Fruit fly (Drosophila melanogaster) whole organism, prepupa: ENCODE measurements around the gene Scm.

Experiments used
- CG16779 ChIP-seq: fragments of 200-800 bp; sonication (Bioruptor generic); optimal IDR thresholded peaks from 3 replicates; lab custom pipeline; 2017; ENCODE audit warnings: missing biosample characterization, mild to moderate bottlenecking, missing genetic modification characterization
- CG34406 ChIP-seq: fragments of 200-800 bp; sonication (Bioruptor generic); optimal IDR thresholded peaks from 3 replicates; lab custom pipeline; 2016; ENCODE audit warnings: missing biosample characterization, missing genetic modification characterization
- Sox14 ChIP-seq: fragments of 200-800 bp; sonication (Bioruptor generic); optimal IDR thresholded peaks from 3 replicates; lab custom pipeline; 2016; ENCODE audit warnings: missing biosample characterization, missing genetic modification characterization
- fd59A ChIP-seq: fragments of 200-800 bp; sonication (Bioruptor generic); optimal IDR thresholded peaks from 2 replicates; lab custom pipeline; 2017; ENCODE audit warnings: missing biosample characterization, mild to moderate bottlenecking, missing genetic modification characterization, missing genetic modification reagents

DNA sequence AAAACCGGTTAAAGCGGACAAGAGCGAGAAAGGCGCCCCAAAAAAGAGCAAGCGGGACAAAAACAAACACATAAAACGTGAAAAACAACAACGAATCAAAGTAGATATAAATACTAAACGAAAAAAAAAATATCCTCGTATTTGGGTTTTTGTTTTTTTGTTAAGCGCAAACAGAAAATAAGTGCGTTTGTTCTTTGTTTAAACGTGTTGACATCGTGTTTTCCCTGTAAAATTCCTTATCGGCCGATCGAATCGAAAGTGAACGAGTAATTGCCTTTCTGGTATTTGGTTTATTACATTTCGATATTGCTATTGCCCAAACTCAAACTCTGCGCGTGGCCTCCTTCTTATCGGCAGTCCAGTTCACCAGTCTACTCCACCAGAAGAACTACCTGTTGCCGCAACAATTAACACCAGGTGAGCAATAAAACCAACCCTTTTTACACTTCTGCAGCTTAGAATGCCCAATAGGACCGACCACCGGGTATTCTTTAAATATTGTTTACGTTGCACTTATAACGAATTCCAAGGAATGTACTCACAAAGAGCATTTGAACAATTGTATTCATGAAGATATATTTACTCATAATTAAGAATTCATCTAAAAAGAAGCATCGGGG is 45.5 kb downstream of the Scm start:
- TF ChIP-seq Sox14 (GFP tag; lab: Kevin White, UChicago) (no peak), CG34406 (GFP tag; lab: Kevin White, UChicago) (no peak), CG16779 (tag; lab: Kevin White, UChicago) (no peak), fd59A (GFP tag; lab: Kevin White, UChicago) (no peak)
